Worm (Caenorhabditis elegans) whole organism, midembryonic: ENCODE measurements around the gene slc-17.9.

ENCODE experiments used
- T22C8.4 ChIP-seq: fragments of 200-800 bp; sonication (Bioruptor generic); IDR thresholded peaks from 2 replicates; pipeline ENCODE4 v1.3.6; 2022; ENCODE audit warnings: missing genetic modification characterization, missing compliant biosample characterization
- cog-1 ChIP-seq: sonication (generic microtip); optimal IDR thresholded peaks from 2 replicates; lab custom pipeline; 2016; ENCODE audit warnings: missing genetic modification characterization, missing compliant biosample characterization
- flt-1 ChIP-seq: fragments of 200-800 bp; sonication (Bioruptor generic); IDR thresholded peaks from 2 replicates; pipeline ENCODE4 v1.3.6; 2022; ENCODE audit warnings: missing genetic modification characterization, missing compliant biosample characterization
- klf-2 ChIP-seq: fragments of 200-800 bp; sonication (Bioruptor generic); conservative IDR thresholded peaks from 2 replicates; pipeline ENCODE4 v1.3.6; 2022; ENCODE audit warnings: missing genetic modification reagents, missing genetic modification characterization, missing compliant biosample characterization
- med-1 ChIP-seq: sonication (generic microtip); optimal IDR thresholded peaks from 2 replicates; lab custom pipeline; 2017; ENCODE audit warnings: missing genetic modification characterization, mild to moderate bottlenecking, missing compliant biosample characterization, antibody characterized with exemption, missing genetic modification reagents; ENCODE audit not compliant: insufficient read depth
- ref-1 ChIP-seq: fragments of 200-800 bp; sonication (Bioruptor generic); conservative IDR thresholded peaks from 2 replicates; pipeline ENCODE4 v1.3.6; 2022; ENCODE audit warnings: missing genetic modification reagents, missing genetic modification characterization, missing compliant biosample characterization
- tab-1 ChIP-seq: fragments of 200-800 bp; sonication (Bioruptor generic); IDR thresholded peaks from 2 replicates; pipeline ENCODE4 v1.3.6; 2022; ENCODE audit warnings: missing genetic modification characterization, missing compliant biosample characterization
- ztf-23 ChIP-seq: fragments of 200-800 bp; sonication (Bioruptor generic); IDR thresholded peaks from 2 replicates; pipeline ENCODE4 v1.3.6; 2022; ENCODE audit warnings: missing genetic modification reagents, missing genetic modification characterization, missing compliant biosample characterization
- ztf-29 ChIP-seq: fragments of 200-800 bp; sonication (Bioruptor generic); IDR thresholded peaks from 2 replicates; pipeline ENCODE4 v1.3.6; 2022; ENCODE audit warnings: missing genetic modification reagents, missing genetic modification characterization, missing compliant biosample characterization

Gene slc-17.9

ce11 chrX:9764822-9765221 lies at the start of gene slc-17.9:
TSS of gene slc-17.9 (minus strand) at chrX:9764922.
- TF ChIP-seq ztf-23 (GFP tag; lab: Robert Waterston, UW) (no peak), T22C8.4 (GFP tag; lab: Robert Waterston, UW) (no peak), flt-1 (GFP tag; lab: Robert Waterston, UW) (no peak), cog-1 (tag; lab: Kevin White, UChicago) (no peak), tab-1 (GFP tag; lab: Robert Waterston, UW) (no peak), med-1 (GFP tag; lab: Kevin White, UChicago) (no peak), ref-1 (GFP tag; lab: Robert Waterston, UW) (no peak), ztf-29 (GFP tag; lab: Robert Waterston, UW) (no peak), klf-2 (GFP tag; lab: Robert Waterston, UW) (no peak)

ce11 chrX:9814132-9814811 lies 49.5 kb upstream of the slc-17.9 start:
- no peak for TF ChIP-seq cog-1 (tag; lab: Kevin White, UChicago)
- no peak for TF ChIP-seq klf-2 (GFP tag; lab: Robert Waterston, UW)
- TF ChIP-seq med-1 (GFP tag; lab: Kevin White, UChicago), result no peak
- no peak for TF ChIP-seq ref-1 (GFP tag; lab: Robert Waterston, UW)
- TF ChIP-seq T22C8.4 (GFP tag; lab: Robert Waterston, UW), result no peak
- no peak for TF ChIP-seq tab-1 (GFP tag; lab: Robert Waterston, UW)
- no peak for TF ChIP-seq flt-1 (GFP tag; lab: Robert Waterston, UW)
- no peak for TF ChIP-seq ztf-29 (GFP tag; lab: Robert Waterston, UW)
- TF ChIP-seq ztf-23 (GFP tag; lab: Robert Waterston, UW), result no peak

DNA sequence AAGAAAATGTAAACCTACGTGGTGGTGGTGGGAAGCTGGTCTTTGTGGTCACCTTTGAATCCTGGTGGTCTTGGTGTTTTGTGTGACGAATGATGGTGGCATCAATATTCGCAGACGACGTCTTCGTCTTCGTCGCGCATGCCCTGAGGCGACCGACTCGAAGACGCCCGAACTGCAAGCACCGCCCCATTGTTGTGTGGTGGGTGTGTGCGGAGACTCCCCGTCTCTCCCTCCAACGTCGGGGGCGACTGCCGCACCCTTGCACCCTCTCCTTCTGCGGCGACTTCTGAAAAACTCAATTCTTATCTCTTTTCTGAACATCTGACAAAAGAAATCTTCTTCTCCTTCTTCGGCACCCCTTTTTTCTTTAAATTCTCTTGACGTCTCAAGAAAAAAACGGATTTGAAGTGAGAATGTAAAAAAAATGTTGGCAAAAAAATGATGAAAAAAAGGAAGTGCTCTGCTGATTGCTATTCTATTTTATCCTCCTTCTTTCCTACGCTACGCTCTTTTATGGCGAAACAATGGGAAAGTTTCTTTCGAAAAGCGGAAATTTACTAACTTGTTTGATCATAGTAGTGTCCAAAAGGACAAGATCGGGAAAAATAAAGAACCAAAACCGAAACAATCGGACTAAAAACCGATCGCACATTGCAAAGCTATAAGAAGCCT lies 42.8 kb upstream of the slc-17.9 start, which contains the start of gene lgc-47:
Gene lgc-47, minus strand, starts transcription at position 286 of the 672 bp plus-strand sequence.
- TF ChIP-seq ztf-29 (GFP tag; lab: Robert Waterston, UW) (0 out of 2 replicates have a peak, but pooled peaks have one; percentile 35), ref-1 (GFP tag; lab: Robert Waterston, UW) (no peak)

- TF ChIP-seq ztf-29 (GFP tag; lab: Robert Waterston, UW), result no peak
- TF ChIP-seq flt-1 (GFP tag; lab: Robert Waterston, UW), result no peak
- TF ChIP-seq cog-1 (tag; lab: Kevin White, UChicago), result no peak
- no peak for TF ChIP-seq ref-1 (GFP tag; lab: Robert Waterston, UW)
- TF ChIP-seq med-1 (GFP tag; lab: Kevin White, UChicago), result no peak
These were observed 40.7 kb upstream of the slc-17.9 start for ce11 chrX:9805426-9805825.

ce11 chrX:9804735-9805134 lies 40.0 kb upstream of the slc-17.9 start:
- no peak for TF ChIP-seq ztf-23 (GFP tag; lab: Robert Waterston, UW)
- TF ChIP-seq T22C8.4 (GFP tag; lab: Robert Waterston, UW), result no peak
- no peak for TF ChIP-seq cog-1 (tag; lab: Kevin White, UChicago)
- no peak for TF ChIP-seq med-1 (GFP tag; lab: Kevin White, UChicago)
- TF ChIP-seq ref-1 (GFP tag; lab: Robert Waterston, UW), result no peak
- no peak for TF ChIP-seq klf-2 (GFP tag; lab: Robert Waterston, UW)
- TF ChIP-seq ztf-29 (GFP tag; lab: Robert Waterston, UW), result no peak
- TF ChIP-seq flt-1 (GFP tag; lab: Robert Waterston, UW), result no peak
- no peak for TF ChIP-seq tab-1 (GFP tag; lab: Robert Waterston, UW)

ce11 chrX:9803603-9804002 lies 38.9 kb upstream of the slc-17.9 start:
- no peak for TF ChIP-seq ztf-23 (GFP tag; lab: Robert Waterston, UW)
- no peak for TF ChIP-seq ztf-29 (GFP tag; lab: Robert Waterston, UW)
- no peak for TF ChIP-seq med-1 (GFP tag; lab: Kevin White, UChicago)
- TF ChIP-seq klf-2 (GFP tag; lab: Robert Waterston, UW), result no peak
- TF ChIP-seq tab-1 (GFP tag; lab: Robert Waterston, UW), result no peak
- TF ChIP-seq cog-1 (tag; lab: Kevin White, UChicago), result no peak
- TF ChIP-seq flt-1 (GFP tag; lab: Robert Waterston, UW), result no peak

DNA sequence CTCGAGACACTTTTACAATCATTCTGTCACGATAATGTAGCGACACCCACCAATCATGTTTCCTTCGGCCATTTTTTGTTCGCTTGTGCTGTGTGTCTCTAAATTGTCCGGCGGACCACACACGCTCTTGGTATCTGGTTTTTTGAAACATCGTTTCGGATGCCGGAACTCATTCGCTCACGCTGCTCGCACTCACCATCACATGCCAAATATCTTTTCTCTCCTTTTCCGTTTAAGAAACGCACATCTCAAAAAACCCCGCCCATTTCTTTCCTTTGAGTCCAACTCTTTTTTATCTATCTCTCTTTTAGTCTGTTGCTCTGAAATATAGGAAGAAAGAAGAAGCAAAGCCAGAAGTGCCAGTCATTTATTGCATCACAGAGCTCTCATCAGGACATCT lies 33.8 kb upstream of the slc-17.9 start, which contains the start of gene F36G3.3:
Gene F36G3.3, plus strand, starts transcription at position 306 of the 400 bp plus-strand sequence.
- TF ChIP-seq med-1 (GFP tag; lab: Kevin White, UChicago) (no peak), cog-1 (tag; lab: Kevin White, UChicago) (no peak), tab-1 (GFP tag; lab: Robert Waterston, UW) (no peak), klf-2 (GFP tag; lab: Robert Waterston, UW) (no peak), T22C8.4 (GFP tag; lab: Robert Waterston, UW) (no peak), ztf-23 (GFP tag; lab: Robert Waterston, UW) (no peak), flt-1 (GFP tag; lab: Robert Waterston, UW) (no peak), ztf-29 (GFP tag; lab: Robert Waterston, UW) (no peak), ref-1 (GFP tag; lab: Robert Waterston, UW) (no peak)

ce11 chrX:9796063-9796462 lies 31.3 kb upstream of the slc-17.9 start:
- TF ChIP-seq klf-2 (GFP tag; lab: Robert Waterston, UW) (no peak), flt-1 (GFP tag; lab: Robert Waterston, UW) (no peak), cog-1 (tag; lab: Kevin White, UChicago) (no peak), tab-1 (GFP tag; lab: Robert Waterston, UW) (no peak), med-1 (GFP tag; lab: Kevin White, UChicago) (no peak), ztf-29 (GFP tag; lab: Robert Waterston, UW) (no peak), T22C8.4 (GFP tag; lab: Robert Waterston, UW) (no peak), ref-1 (GFP tag; lab: Robert Waterston, UW) (no peak), ztf-23 (GFP tag; lab: Robert Waterston, UW) (no peak)
